Worm (Caenorhabditis elegans): ENCODE data around the gene smcl-1.

- TF ChIP-seq tbx-2 (tag; optimal IDR thresholded peaks at IDR 0.05) (no peak), nhr-11 (tag; optimal IDR thresholded peaks at IDR 0.05) (no peak), pat-9 (tag; optimal IDR thresholded peaks at IDR 0.05) (no peak), lim-6 (tag; optimal IDR thresholded peaks at IDR 0.05) (no peak), odd-2 (tag; optimal IDR thresholded peaks at IDR 0.05) (no peak), npax-4 (tag; optimal IDR thresholded peaks at IDR 0.05) (no peak), pha-4 (tag; optimal IDR thresholded peaks at IDR 0.05) (no peak), fkh-10 (GFP tag; optimal IDR thresholded peaks at IDR 0.05) (no peak), nfya-1 (tag; optimal IDR thresholded peaks at IDR 0.05) (no peak)
Observed at ce11 chrX:11732752-11733151, 39.5 kb downstream of the smcl-1 start.

All from whole organism, late embryonic.